In genomic region chr3L:880851-881250, dm6 we compare ENCODE assay signal across 2 fruit fly cellular contexts.
TF ChIP-seq lines count a peak whose summit lies in the region.

No protein-coding gene starts in this region.

TF ChIP-seq in whole organism, embryonic, 481 proteins besides CTCF, POLR2A, EP300 and RAD21 (continued from another document):
- peak; percentile 58 for TF ChIP-seq crol (GFP tag; IDR thresholded peaks at IDR 0.05; lab: Robert Waterston, UW)
- TF ChIP-seq Dip3 (GFP tag; optimal IDR thresholded peaks at IDR 0.05; lab: Kevin White, UChicago), result no peak
- TF ChIP-seq zen2 (GFP tag; IDR thresholded peaks at IDR 0.05; lab: Robert Waterston, UW; ENCODE audit: partially characterized antibody), result 0 out of 3 replicates have a peak, but pooled peaks have one; percentile 16

TF ChIP-seq in whole organism, prepupa, 60 proteins besides CTCF, POLR2A, EP300 and RAD21 (continued from another document):
- peak; percentile 30 for TF ChIP-seq CG6854 (GFP tag; optimal IDR thresholded peaks at IDR 0.05; lab: Kevin White, UChicago)
- no peak for TF ChIP-seq salr (GFP tag; optimal IDR thresholded peaks at IDR 0.05; lab: Kevin White, UChicago)
- peak; percentile 14 for TF ChIP-seq CG3919 (GFP tag; optimal IDR thresholded peaks at IDR 0.05; lab: Kevin White, UChicago)
- TF ChIP-seq CG31627 (GFP tag; optimal IDR thresholded peaks at IDR 0.05; lab: Kevin White, UChicago), result no peak
- no peak for TF ChIP-seq CG34406 (GFP tag; optimal IDR thresholded peaks at IDR 0.05; lab: Kevin White, UChicago)
- no peak for TF ChIP-seq CG8632 (GFP tag; optimal IDR thresholded peaks at IDR 0.05; lab: Kevin White, UChicago)
- TF ChIP-seq dac (GFP tag; optimal IDR thresholded peaks at IDR 0.05; lab: Kevin White, UChicago), result no peak
- no peak for TF ChIP-seq CG6808 (GFP tag; optimal IDR thresholded peaks at IDR 0.05; lab: Kevin White, UChicago)
- TF ChIP-seq CG11902 (GFP tag; optimal IDR thresholded peaks at IDR 0.05; lab: Kevin White, UChicago), result no peak
- TF ChIP-seq CG8119 (GFP tag; IDR thresholded peaks at IDR 0.05; lab: Robert Waterston, UW), result 0 out of 3 replicates have a peak, but pooled peaks have one; percentile 16
- TF ChIP-seq Gug (GFP tag; IDR thresholded peaks at IDR 0.05; lab: Robert Waterston, UW), result no peak
- no peak for TF ChIP-seq dsx (GFP tag; optimal IDR thresholded peaks at IDR 0.05; lab: Kevin White, UChicago; ENCODE audit: poor library complexity, severe bottlenecking)
- TF ChIP-seq CG8319 (GFP tag; optimal IDR thresholded peaks at IDR 0.05; lab: Kevin White, UChicago), result no peak
- TF ChIP-seq OdsH (GFP tag; optimal IDR thresholded peaks at IDR 0.05; lab: Kevin White, UChicago), result no peak
- TF ChIP-seq fd59A (GFP tag; optimal IDR thresholded peaks at IDR 0.05; lab: Kevin White, UChicago), result no peak
- no peak for TF ChIP-seq pdm3 (GFP tag; optimal IDR thresholded peaks at IDR 0.05; lab: Kevin White, UChicago)
- no peak for TF ChIP-seq CG15336 (GFP tag; IDR thresholded peaks at IDR 0.05; lab: Robert Waterston, UW)
- no peak for TF ChIP-seq Hr39 (GFP tag; optimal IDR thresholded peaks at IDR 0.05; lab: Kevin White, UChicago)
- TF ChIP-seq ss (GFP tag; optimal IDR thresholded peaks at IDR 0.05; lab: Kevin White, UChicago), result no peak
- no peak for TF ChIP-seq Eip75B (GFP tag; optimal IDR thresholded peaks at IDR 0.05; lab: Kevin White, UChicago)
- TF ChIP-seq CG32006 (GFP tag; optimal IDR thresholded peaks at IDR 0.05; lab: Kevin White, UChicago), result no peak
- no peak for TF ChIP-seq CG7368 (GFP tag; optimal IDR thresholded peaks at IDR 0.05; lab: Kevin White, UChicago)
- no peak for TF ChIP-seq CG10669 (GFP tag; optimal IDR thresholded peaks at IDR 0.05; lab: Kevin White, UChicago)
